Worm (Caenorhabditis elegans) whole organism, young adult: ENCODE results near the gene F22F1.2.

Experiments used
- chd-7 ChIP-seq: sonication (generic microtip); optimal IDR thresholded peaks from 2 replicates; lab custom pipeline; 2016; ENCODE audit warnings: mild to moderate bottlenecking, missing genetic modification characterization, moderate library complexity, missing compliant biosample characterization
- lin-35 ChIP-seq, 3 experiments: fragments of 150-350 bp in 2 of 3; sonication (generic microtip) in 1 of 3; optimal IDR thresholded peaks; 2 replicates each; lab custom pipeline; 2014 to 2018; ENCODE audit warnings: missing biosample characterization in 3 of 3, missing genetic modification characterization in 3 of 3, missing genetic modification reagents in 3 of 3
- sdz-38 ChIP-seq: sonication (generic microtip); optimal IDR thresholded peaks from 2 replicates; lab custom pipeline; 2016; ENCODE audit warnings: missing genotype, missing genetic modification characterization, missing compliant biosample characterization

ce11 chrX:8156502-8156901, 6.0 kb upstream of the F22F1.2 start:
- TF ChIP-seq chd-7 (tag; lab: Kevin White, UChicago) (no peak), lin-35 (GFP tag; optimal IDR thresholded peaks at IDR 0.05; lab: Kevin White, UChicago) (no peak), sdz-38 (tag; lab: Kevin White, UChicago) (no peak)
